Worm (Caenorhabditis elegans) whole organism, L2 larva: ENCODE measurements around the gene T16A1.5.

Experiments used
- alr-1 ChIP-seq: fragments of 150-350 bp; optimal IDR thresholded peaks from 2 replicates; lab custom pipeline; 2014; ENCODE audit warnings: missing biosample characterization, missing genetic modification characterization
- elt-1 ChIP-seq: fragments of 150-350 bp; optimal IDR thresholded peaks from 2 replicates; lab custom pipeline; 2014; ENCODE audit warnings: missing biosample characterization, missing genetic modification characterization
- lin-13 ChIP-seq: fragments of 150-350 bp; optimal IDR thresholded peaks from 2 replicates; lab custom pipeline; 2014; ENCODE audit warnings: missing biosample characterization, missing genetic modification reagents, missing genetic modification characterization
- nhr-237 ChIP-seq: fragments of 150-350 bp; optimal IDR thresholded peaks from 2 replicates; lab custom pipeline; 2014; ENCODE audit warnings: missing biosample characterization, missing genetic modification characterization
- nhr-25 ChIP-seq: fragments of 150-350 bp; sonication (generic microtip); optimal IDR thresholded peaks from 3 replicates; lab custom pipeline; 2014; ENCODE audit warnings: missing biosample characterization, missing genetic modification characterization
- peb-1 ChIP-seq: fragments of 150-350 bp; optimal IDR thresholded peaks from 2 replicates; lab custom pipeline; 2014; ENCODE audit warnings: missing biosample characterization, missing genetic modification characterization
- ztf-4 ChIP-seq: fragments of 150-350 bp; optimal IDR thresholded peaks from 2 replicates; lab custom pipeline; 2014; ENCODE audit warnings: missing biosample characterization, missing genetic modification characterization

ce11 chrII:2093456-2093926 lies 9.9 kb upstream of the T16A1.5 start, which contains the start of gene fbxb-37:
- TF ChIP-seq nhr-25 (tag; lab: Kevin White, UChicago) (no peak), nhr-237 (tag; lab: Kevin White, UChicago) (no peak), ztf-4 (tag; lab: Kevin White, UChicago) (no peak), peb-1 (no peak), alr-1 (tag; lab: Kevin White, UChicago) (no peak), elt-1 (no peak), lin-13 (GFP tag; lab: Kevin White, UChicago) (no peak)
